Worm (Caenorhabditis elegans) whole organism, midembryonic: ENCODE measurements around the gene nxf-1.

Experiments
- klf-2 ChIP-seq: fragments of 200-800 bp; sonication (Bioruptor generic); conservative IDR thresholded peaks from 2 replicates; pipeline ENCODE4 v1.3.6; 2022; ENCODE audit warnings: missing genetic modification reagents, missing genetic modification characterization, missing compliant biosample characterization
- ref-1 ChIP-seq: fragments of 200-800 bp; sonication (Bioruptor generic); conservative IDR thresholded peaks from 2 replicates; pipeline ENCODE4 v1.3.6; 2022; ENCODE audit warnings: missing genetic modification reagents, missing genetic modification characterization, missing compliant biosample characterization
- ztf-23 ChIP-seq: fragments of 200-800 bp; sonication (Bioruptor generic); IDR thresholded peaks from 2 replicates; pipeline ENCODE4 v1.3.6; 2022; ENCODE audit warnings: missing genetic modification reagents, missing genetic modification characterization, missing compliant biosample characterization

- TF ChIP-seq ztf-23 = no peak
- TF ChIP-seq ref-1 = no peak
- no peak for TF ChIP-seq klf-2 (GFP tag; lab: Robert Waterston, UW)
Measured at ce11 chrV:14378052-14378451, 36.8 kb downstream of the nxf-1 start.
